Worm (Caenorhabditis elegans) whole organism, L4 larva: ENCODE measurements around the gene moa-1.

Experiments
- F37D6.2 ChIP-seq: sonication (generic microtip); optimal IDR thresholded peaks from 2 replicates; lab custom pipeline; 2016; ENCODE audit warnings: mild to moderate bottlenecking, missing genetic modification characterization, missing compliant biosample characterization
- F49E8.2 ChIP-seq: sonication (generic microtip); optimal IDR thresholded peaks from 2 replicates; lab custom pipeline; 2016; ENCODE audit warnings: missing compliant biosample characterization, mild to moderate bottlenecking, missing genetic modification characterization, borderline replicate concordance
- T20F7.1 ChIP-seq: fragments of 200-800 bp; sonication (Bioruptor generic); optimal IDR thresholded peaks from 2 replicates; lab custom pipeline; 2018; ENCODE audit warnings: mild to moderate bottlenecking, missing genetic modification characterization, missing compliant biosample characterization
- T26A8.4 ChIP-seq: fragments of 200-800 bp; sonication (Bioruptor generic); IDR thresholded peaks from 2 replicates; pipeline ENCODE4 v1.3.6; 2022; ENCODE audit warnings: missing genetic modification characterization, missing compliant biosample characterization
- ZK546.5 ChIP-seq, 2 experiments: sonication (generic microtip); optimal IDR thresholded peaks; 2 replicates each; lab custom pipeline; 2017; ENCODE audit warnings: missing biosample characterization in 2 of 2, missing genetic modification characterization in 2 of 2
- aha-1 ChIP-seq: fragments of 150-350 bp; peaks from one replicate; lab custom pipeline; 2014; ENCODE audit warnings: missing biosample characterization, missing genetic modification characterization
- ama-1 ChIP-seq: fragments of 150-350 bp; optimal IDR thresholded peaks from 2 replicates; lab custom pipeline; 2014; ENCODE audit warnings: inconsistent platforms, mixed read lengths
- arid-1 ChIP-seq: fragments of 200-800 bp; sonication (Bioruptor generic); conservative IDR thresholded peaks from 2 replicates; pipeline ENCODE4 v1.3.6; 2022; ENCODE audit warnings: missing genetic modification reagents, missing genetic modification characterization, missing compliant biosample characterization
- daf-12 ChIP-seq: fragments of 150-350 bp; optimal IDR thresholded peaks from 2 replicates; lab custom pipeline; 2014; ENCODE audit warnings: missing biosample characterization, missing genetic modification reagents, missing genetic modification characterization
- daf-19 ChIP-seq: fragments of 200-800 bp; sonication (Bioruptor generic); conservative IDR thresholded peaks from 2 replicates; pipeline ENCODE4 v1.3.6; 2022; ENCODE audit warnings: missing genetic modification characterization, missing compliant biosample characterization
- dmd-6 ChIP-seq: fragments of 200-800 bp; sonication (Bioruptor generic); IDR thresholded peaks from 2 replicates; pipeline ENCODE4 v1.3.6; 2022; ENCODE audit warnings: missing genetic modification reagents, missing genetic modification characterization, missing compliant biosample characterization
- dmd-9 ChIP-seq: fragments of 200-800 bp; sonication (Bioruptor generic); IDR thresholded peaks from 2 replicates; pipeline ENCODE4 v1.3.6; 2022; ENCODE audit warnings: missing genetic modification reagents, missing genetic modification characterization, missing compliant biosample characterization
- dpl-1 ChIP-seq: fragments of 150-350 bp; optimal IDR thresholded peaks from 2 replicates; lab custom pipeline; 2014; ENCODE audit warnings: missing biosample characterization, missing genetic modification reagents, missing genetic modification characterization
- hif-1 ChIP-seq, 2 experiments: sonication (generic microtip); optimal IDR thresholded peaks; 2 replicates each; lab custom pipeline; 2016 to 2017; ENCODE audit warnings: missing compliant biosample characterization in 2 of 2, missing genetic modification characterization in 2 of 2, missing genetic modification reagents in 2 of 2, missing genotype in 2 of 2, mild to moderate bottlenecking in 1 of 2
- lim-7 ChIP-seq: fragments of 200-800 bp; sonication (Bioruptor generic); IDR thresholded peaks from 2 replicates; pipeline ENCODE4 v1.3.6; 2022; ENCODE audit warnings: missing genetic modification characterization, missing compliant biosample characterization
- lin-13 ChIP-seq: fragments of 150-350 bp; optimal IDR thresholded peaks from 2 replicates; lab custom pipeline; 2014; ENCODE audit warnings: missing biosample characterization, missing genetic modification reagents, missing genetic modification characterization
- lin-29 ChIP-seq: fragments of 200-800 bp; sonication (Bioruptor generic); IDR thresholded peaks from 2 replicates; pipeline ENCODE4 v1.3.6; 2022; ENCODE audit warnings: missing genetic modification reagents, missing genetic modification characterization, missing compliant biosample characterization
- lin-38 ChIP-seq: fragments of 200-800 bp; sonication (Bioruptor generic); IDR thresholded peaks from 2 replicates; pipeline ENCODE4 v1.3.6; 2022; ENCODE audit warnings: missing genetic modification reagents, missing genetic modification characterization, missing compliant biosample characterization
- lin-39 ChIP-seq: fragments of 150-350 bp; optimal IDR thresholded peaks from 2 replicates; lab custom pipeline; 2014; ENCODE audit warnings: missing biosample characterization, missing genetic modification reagents, missing genetic modification characterization
- lsy-2 ChIP-seq, 2 experiments: fragments of 150-350 bp in 1 of 2; sonication (generic microtip) in 1 of 2; optimal IDR thresholded peaks; 2 replicates each; lab custom pipeline; 2014 to 2017; ENCODE audit warnings: missing biosample characterization in 2 of 2, missing genetic modification characterization in 2 of 2
- madf-9 ChIP-seq: fragments of 200-800 bp; sonication (Bioruptor generic); conservative IDR thresholded peaks from 2 replicates; pipeline ENCODE4 v1.3.6; 2022; ENCODE audit warnings: missing genetic modification reagents, missing genetic modification characterization, missing compliant biosample characterization
- mep-1 ChIP-seq: fragments of 150-350 bp; sonication (generic microtip); optimal IDR thresholded peaks from 3 replicates; lab custom pipeline; 2014; ENCODE audit warnings: missing biosample characterization, missing genetic modification characterization
- mes-2 ChIP-seq: sonication (generic microtip); optimal IDR thresholded peaks from 2 replicates; lab custom pipeline; 2016; ENCODE audit warnings: missing genotype, mild to moderate bottlenecking, missing genetic modification characterization, missing compliant biosample characterization; ENCODE audit not compliant: poor library complexity, severe bottlenecking
- mxl-2 ChIP-seq: fragments of 200-800 bp; sonication (Bioruptor generic); conservative IDR thresholded peaks from 2 replicates; pipeline ENCODE4 v1.3.6; 2022; ENCODE audit warnings: missing genetic modification reagents, missing genetic modification characterization, missing compliant biosample characterization
- nhr-11 ChIP-seq: fragments of 150-350 bp; optimal IDR thresholded peaks from 2 replicates; lab custom pipeline; 2014; ENCODE audit warnings: missing biosample characterization, missing genetic modification characterization
- nhr-25 ChIP-seq: sonication (generic microtip); optimal IDR thresholded peaks from 2 replicates; lab custom pipeline; 2017; ENCODE audit warnings: missing genetic modification characterization, mild to moderate bottlenecking, missing compliant biosample characterization, antibody characterized with exemption, moderate library complexity, borderline replicate concordance; ENCODE audit not compliant: insufficient read depth
- nhr-28 ChIP-seq: fragments of 150-350 bp; optimal IDR thresholded peaks from 2 replicates; lab custom pipeline; 2014; ENCODE audit warnings: missing biosample characterization, missing genetic modification characterization
- nhr-42 ChIP-seq: fragments of 200-800 bp; sonication (Bioruptor generic); IDR thresholded peaks from 2 replicates; pipeline ENCODE4 v1.3.6; 2022; ENCODE audit warnings: missing genetic modification characterization, missing compliant biosample characterization
- pha-4 ChIP-seq, 2 experiments: fragments of 150-350 bp in 1 of 2; fragments of 200-800 bp in 1 of 2; sonication (Bioruptor generic) in 1 of 2; IDR thresholded peaks in 1 of 2; optimal IDR thresholded peaks in 1 of 2; 2 replicates each; pipeline versions ENCODE4 v1.3.6 to Lab custom; 2014 to 2022; ENCODE audit warnings: missing genetic modification characterization in 2 of 2, missing genetic modification reagents in 2 of 2, missing biosample characterization in 1 of 2, missing compliant biosample characterization in 1 of 2
- rbr-2 ChIP-seq: sonication (generic microtip); optimal IDR thresholded peaks from 2 replicates; lab custom pipeline; 2016; ENCODE audit warnings: missing genotype, missing genetic modification characterization, missing compliant biosample characterization
- set-16 ChIP-seq: fragments of 200-800 bp; sonication (Bioruptor generic); IDR thresholded peaks from 2 replicates; pipeline ENCODE4 v1.3.6; 2022; ENCODE audit warnings: missing genetic modification reagents, missing genetic modification characterization, missing compliant biosample characterization
- spr-3 ChIP-seq: fragments of 200-800 bp; sonication (Bioruptor generic); optimal IDR thresholded peaks from 2 replicates; lab custom pipeline; 2018; ENCODE audit warnings: mild to moderate bottlenecking, missing genetic modification characterization, missing compliant biosample characterization
- unc-62 ChIP-seq, 3 experiments: fragments of 150-350 bp in 1 of 3; sonication (generic microtip); optimal IDR thresholded peaks in 2 of 3; peaks in 1 of 3; 1 replicate in 1 of 3; 2 replicates in 2 of 3; lab custom pipeline; 2014 to 2017; ENCODE audit warnings: missing biosample characterization in 3 of 3, missing genetic modification characterization in 3 of 3, missing genetic modification reagents in 3 of 3, missing genotype in 1 of 3
- zip-11 ChIP-seq: fragments of 200-800 bp; sonication (Bioruptor generic); IDR thresholded peaks from 2 replicates; pipeline ENCODE4 v1.3.6; 2022; ENCODE audit warnings: missing genetic modification characterization, missing compliant biosample characterization

moa-1 gene

DNA sequence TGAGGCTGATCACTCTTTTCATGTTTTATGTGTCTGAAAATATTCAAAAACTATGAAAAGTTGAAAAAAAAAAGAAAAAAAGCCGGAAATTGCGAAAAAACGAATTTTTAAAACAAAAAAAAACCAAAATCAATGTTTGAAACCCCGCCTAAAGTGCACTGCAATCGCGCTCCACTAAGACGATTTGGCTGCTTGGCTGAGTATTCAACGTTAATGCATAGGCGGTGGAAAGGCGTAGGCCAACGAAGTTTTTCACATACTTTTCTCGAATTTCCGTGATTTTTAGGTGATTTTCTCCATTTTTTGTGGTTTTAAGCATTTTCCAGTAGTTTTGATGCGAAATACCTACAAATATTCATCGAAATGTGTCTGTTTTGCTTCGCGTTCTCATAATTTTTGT is 19.5 kb downstream of the moa-1 start, which contains the start of the genes polh-1 and rps-22 (continued):
- TF ChIP-seq arid-1 (GFP tag; lab: Robert Waterston, UW): peak; percentile 67; the same call in 1 of the 2 replicates
- TF ChIP-seq nhr-42: no peak
- peak; percentile 80 for TF ChIP-seq rbr-2
- TF ChIP-seq T20F7.1 (GFP tag; lab: Kevin White, UChicago): peak; percentile 89
- TF ChIP-seq F37D6.2 (tag; lab: Kevin White, UChicago): no peak
- TF ChIP-seq nhr-28: peak; percentile 87
- TF ChIP-seq madf-9 (GFP tag; lab: Robert Waterston, UW): 0 out of 2 replicates have a peak, but pooled peaks have one; percentile 15
- no peak for TF ChIP-seq lin-29
- peak; percentile 92 for TF ChIP-seq mes-2 (tag; lab: Kevin White, UChicago)
- TF ChIP-seq F49E8.2 (tag; lab: Kevin White, UChicago): no peak
- TF ChIP-seq lsy-2 (tag; optimal IDR thresholded peaks at IDR 0.05; lab: Kevin White, UChicago): peak; percentile 73 to 96
- peak; percentile 92 for TF ChIP-seq nhr-25 (tag; lab: Kevin White, UChicago)
- TF ChIP-seq spr-3 (GFP tag; lab: Kevin White, UChicago): no peak
- TF ChIP-seq aha-1 (tag; lab: Kevin White, UChicago): peak; percentile 67
- no peak for TF ChIP-seq zip-11 (GFP tag; lab: Robert Waterston, UW)
- TF ChIP-seq dmd-6 (GFP tag; lab: Robert Waterston, UW): peak; percentile 58; the same call in 1 of the 2 replicates
- no peak for TF ChIP-seq dmd-9 (GFP tag; lab: Robert Waterston, UW)
- peak; percentile 98 for TF ChIP-seq dpl-1 (GFP tag; lab: Kevin White, UChicago)
- peak; percentile 98 for TF ChIP-seq lin-38
- TF ChIP-seq mep-1 (tag; lab: Kevin White, UChicago): peak; percentile 93
- TF ChIP-seq lin-13: peak; percentile 95

DNA sequence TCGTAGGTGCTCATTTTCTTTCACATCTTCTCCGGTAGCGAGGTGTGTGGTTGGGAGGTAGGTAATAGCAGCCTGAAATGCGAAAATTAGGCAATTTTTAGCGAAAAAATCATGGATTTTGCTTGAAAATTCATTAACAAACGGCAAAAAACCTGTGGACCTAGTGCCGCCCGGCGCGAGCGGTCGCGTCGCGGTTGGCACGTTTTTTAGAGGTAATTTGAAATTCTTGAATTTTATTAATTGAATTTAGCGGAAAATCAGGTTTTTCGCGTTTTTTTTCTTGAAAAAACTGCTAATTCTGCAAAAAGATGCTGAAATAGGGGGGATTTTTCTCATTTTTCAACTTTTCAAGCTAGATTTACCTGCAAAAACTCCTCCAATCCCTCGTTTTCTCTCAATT is 20.3 kb downstream of the moa-1 start:
- TF ChIP-seq lin-13 (no peak), unc-62 (GFP tag; optimal IDR thresholded peaks at IDR 0.05 in 1 of 2; lab: Kevin White, UChicago) (peak in 1 of 2 experiments; percentile 10), unc-62 (tag; optimal IDR thresholded peaks at IDR 0.05; lab: Kevin White, UChicago) (no peak), T26A8.4 (GFP tag; lab: Robert Waterston, UW) (no peak), lin-38 (0 out of 2 replicates have a peak, but pooled peaks have one; percentile 9), hif-1 (tag; optimal IDR thresholded peaks at IDR 0.05; lab: Kevin White, UChicago) (no peak), ZK546.5 (tag; optimal IDR thresholded peaks at IDR 0.05; lab: Kevin White, UChicago) (no peak), ama-1 (no peak), lim-7 (GFP tag; lab: Robert Waterston, UW) (no peak)

DNA sequence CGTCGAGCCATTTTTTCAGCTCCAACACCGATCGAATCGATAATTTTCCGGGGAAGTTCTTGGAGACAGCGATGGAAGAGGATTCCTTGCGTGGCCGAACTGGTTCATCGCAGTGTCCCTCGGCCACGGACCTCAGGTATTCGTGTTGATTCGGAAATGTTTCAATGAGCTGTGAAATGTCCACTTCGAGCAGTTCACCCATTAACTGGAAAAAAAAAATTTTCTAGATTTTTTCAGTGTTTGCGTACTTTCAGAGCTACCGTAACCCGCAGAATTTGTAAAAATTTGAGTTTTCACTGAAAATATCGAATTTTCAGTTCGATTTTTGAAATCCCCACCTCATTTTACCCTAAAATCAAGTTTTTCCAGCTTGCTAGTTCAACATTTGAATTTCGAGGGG is 21.9 kb downstream of the moa-1 start:
- TF ChIP-seq daf-12 (no peak), set-16 (GFP tag; lab: Robert Waterston, UW) (peak; percentile 17; the same call in 1 of the 2 replicates)
- TF ChIP-seq, all 104 proteins: peak for 1

DNA sequence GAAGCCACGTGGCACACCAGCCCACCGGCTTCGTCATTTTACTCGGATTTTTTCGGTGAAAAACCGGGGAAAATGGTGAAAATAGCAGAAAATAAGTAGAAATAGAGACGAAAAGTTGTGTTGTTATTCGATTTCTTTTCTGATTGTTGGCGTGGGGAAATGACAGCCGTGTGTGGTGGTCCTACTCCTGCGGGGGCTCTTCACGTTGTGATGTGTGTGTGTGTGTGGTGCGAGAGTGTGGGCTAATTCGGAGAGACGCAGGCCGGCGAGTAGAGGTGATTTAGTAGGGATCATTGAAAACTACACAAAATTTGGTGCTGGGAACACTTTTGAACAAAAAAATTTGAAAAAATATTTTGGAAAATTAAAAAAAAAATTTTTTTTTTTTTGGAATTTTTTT is 26.2 kb downstream of the moa-1 start, which contains the start of gene F53A3.1:
F53A3.1 (minus strand) TSS at position 150 of the 400 bp plus-strand sequence.
- no peak for TF ChIP-seq daf-19 (GFP tag; lab: Robert Waterston, UW)
- TF ChIP-seq aha-1 (tag; lab: Kevin White, UChicago): peak; percentile 99

DNA sequence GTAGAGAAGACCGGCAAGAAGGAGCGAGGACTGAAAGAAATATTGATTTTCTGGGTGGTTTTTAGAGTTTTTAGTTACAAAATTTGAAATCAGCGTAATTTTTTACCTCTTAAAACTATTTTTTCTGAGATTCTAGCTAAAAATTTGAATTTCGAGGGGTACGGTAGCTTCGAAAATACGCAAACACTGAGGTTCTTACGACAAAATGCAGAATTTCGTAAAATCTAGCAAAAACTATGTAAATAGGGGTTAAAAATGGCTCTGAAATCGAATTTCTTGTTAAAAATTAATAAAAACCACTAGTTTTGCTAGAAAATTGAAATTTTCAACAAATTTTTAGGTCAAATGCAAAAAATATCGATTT is 30.1 kb downstream of the moa-1 start:
- no peak for TF ChIP-seq mxl-2
- no peak for TF ChIP-seq pha-4 (GFP tag; IDR thresholded peaks at IDR 0.05; lab: Robert Waterston, UW)
- no peak for TF ChIP-seq pha-4 (tag; optimal IDR thresholded peaks at IDR 0.05; lab: Kevin White, UChicago)
- no peak for TF ChIP-seq lin-39 (tag; lab: Kevin White, UChicago)
- peak; percentile 22 for TF ChIP-seq nhr-11 (tag; lab: Kevin White, UChicago)
